Fruit fly (Drosophila melanogaster): Measurements from ENCODE around the gene lin-28.

DNA sequence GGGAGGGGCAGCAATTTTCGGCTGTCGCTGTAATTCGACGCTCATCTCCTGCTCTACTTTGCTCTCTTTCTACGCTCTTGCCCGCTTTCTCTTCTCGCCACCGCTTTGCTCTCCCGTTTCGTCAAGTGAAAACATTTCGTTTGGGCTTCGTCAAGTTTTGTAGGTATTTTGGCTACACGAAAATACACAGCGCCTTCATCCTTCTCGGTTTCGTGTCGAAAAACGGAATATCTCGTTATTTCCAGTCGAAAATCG, 10.2 kb downstream of the lin-28 start:
- TF ChIP-seq jim (GFP tag; optimal IDR thresholded peaks at IDR 0.05) (no peak), fru (GFP tag; optimal IDR thresholded peaks at IDR 0.05) (no peak), Abd-B (GFP tag; optimal IDR thresholded peaks at IDR 0.05) (no peak), h (GFP tag; optimal IDR thresholded peaks at IDR 0.05) (no peak), psq (GFP tag; optimal IDR thresholded peaks at IDR 0.05) (no peak), sage (GFP tag; optimal IDR thresholded peaks at IDR 0.05) (no peak), sv (GFP tag; optimal IDR thresholded peaks at IDR 0.05) (no peak), ey (GFP tag; optimal IDR thresholded peaks at IDR 0.05) (no peak), Myc (optimal IDR thresholded peaks at IDR 0.05) (no peak), CrebA (GFP tag; optimal IDR thresholded peaks at IDR 0.05; ENCODE audit: borderline replicate concordance) (no peak), Hr83 (GFP tag; optimal IDR thresholded peaks at IDR 0.05; ENCODE audit: poor library complexity, severe bottlenecking) (no peak), Hnf4 (GFP tag; optimal IDR thresholded peaks at IDR 0.05) (no peak), lola (GFP tag; optimal IDR thresholded peaks at IDR 0.05) (no peak)
